Fruit fly (Drosophila melanogaster) Kc167 (cell line): ENCODE measurements around the gene Pp1-87B.

Experiments
- Sin3A ChIP-seq: fragments of >200 bp; optimal IDR thresholded peaks from 2 replicates; lab custom pipeline; 2018; ENCODE audit warnings: missing external identifiers
- h ChIP-seq: fragments of >200 bp; optimal IDR thresholded peaks from 3 replicates; lab custom pipeline; 2018; ENCODE audit warnings: missing external identifiers

dm6 chr3R:12395880-12396279, 29.8 kb downstream of the Pp1-87B start, which contains the start of the genes CG10096 and CG10097:
- no peak for TF ChIP-seq h
- no peak for TF ChIP-seq Sin3A (lab: Kevin White, UChicago)
